Fruit fly (Drosophila melanogaster): ENCODE measurements around the gene msd1.

msd1 gene

DNA sequence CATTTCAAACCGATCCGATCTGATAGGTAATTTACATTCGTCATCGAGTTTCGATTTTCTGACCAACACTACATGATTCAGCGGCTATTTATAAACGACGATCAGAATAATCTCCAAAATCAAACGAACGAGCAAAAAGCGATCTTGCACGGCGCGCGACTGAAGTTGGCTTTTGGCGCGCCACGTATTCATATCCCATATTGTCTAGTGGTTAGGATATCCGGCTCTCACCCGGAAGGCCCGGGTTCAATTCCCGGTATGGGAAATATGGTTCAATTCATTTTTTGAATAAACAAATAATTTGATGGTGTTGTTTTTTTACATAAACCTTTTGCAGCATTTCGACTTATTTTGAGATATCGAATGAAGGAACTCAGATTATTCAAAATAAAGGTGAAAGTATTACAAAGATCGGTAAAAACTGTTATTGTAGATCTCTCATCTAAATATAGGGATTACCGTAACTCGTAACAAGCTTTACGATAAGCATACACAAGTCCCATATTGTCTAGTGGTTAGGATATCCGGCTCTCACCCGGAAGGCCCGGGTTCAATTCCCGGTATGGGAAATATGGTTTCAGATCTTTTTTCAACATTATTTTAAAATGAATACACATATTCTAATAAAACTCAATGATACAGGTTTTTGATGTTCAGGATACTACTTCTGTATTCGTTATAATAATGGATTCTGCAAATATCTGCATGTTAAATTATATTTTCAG is 48.4 kb downstream of the msd1 start:
- no peak for TF ChIP-seq insv (optimal IDR thresholded peaks at IDR 0.05)
- no peak for TF ChIP-seq h (optimal IDR thresholded peaks at IDR 0.05)
- no peak for TF ChIP-seq psq (optimal IDR thresholded peaks at IDR 0.05)
- TF ChIP-seq ttk (optimal IDR thresholded peaks at IDR 0.05) = no peak
- TF ChIP-seq Sin3A (optimal IDR thresholded peaks at IDR 0.05) = no peak
- no peak for TF ChIP-seq Myc (optimal IDR thresholded peaks at IDR 0.05)

DNA sequence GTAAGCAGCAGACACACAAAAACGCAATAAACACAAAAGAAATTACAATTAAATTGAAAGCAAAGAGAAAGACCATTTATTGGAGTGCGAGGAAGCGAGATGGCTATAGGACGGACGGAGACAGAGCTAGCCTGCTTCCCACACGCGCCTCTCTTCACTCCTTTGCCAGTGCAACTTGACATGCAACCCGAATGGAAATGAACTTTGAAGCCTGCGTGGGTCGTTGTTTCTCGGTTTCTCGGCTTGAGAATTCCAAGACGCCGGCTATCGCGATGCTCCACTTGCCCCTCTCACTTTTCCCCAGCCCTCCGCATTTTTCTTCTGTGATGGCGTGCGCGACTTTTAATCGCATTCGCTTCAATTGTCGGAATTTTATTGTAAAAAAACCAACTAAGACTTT is 49.4 kb downstream of the msd1 start:
- TF ChIP-seq insv (optimal IDR thresholded peaks at IDR 0.05) (no peak), ttk (optimal IDR thresholded peaks at IDR 0.05) (no peak), Myc (optimal IDR thresholded peaks at IDR 0.05) (no peak), psq (optimal IDR thresholded peaks at IDR 0.05) (no peak), h (optimal IDR thresholded peaks at IDR 0.05) (no peak), Sin3A (optimal IDR thresholded peaks at IDR 0.05) (no peak)

Measured in Kc167 (cell line).